ENCODE assay signal across 1 fruit fly cellular context in the genomic region with DNA sequence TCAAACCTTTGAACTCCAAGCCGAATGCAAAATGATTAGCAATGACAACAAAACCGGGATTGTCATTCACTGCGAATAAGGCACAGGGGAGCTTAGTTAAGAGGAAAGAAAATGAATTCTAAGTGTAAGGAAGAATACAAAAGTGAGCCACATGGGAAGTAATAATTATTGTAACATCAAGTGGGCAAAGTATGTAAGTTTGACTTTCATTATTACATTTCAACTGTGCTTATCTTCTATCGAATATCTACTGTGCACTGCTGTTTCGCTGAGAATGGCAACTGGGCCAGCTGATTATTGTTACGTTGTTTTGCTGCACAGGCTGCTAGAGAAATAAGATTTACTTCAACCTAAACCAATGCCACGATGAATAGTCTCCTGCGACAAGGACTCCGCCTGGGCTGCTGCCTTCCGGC.
TF ChIP-seq lines count a peak whose summit lies in the region.

Gene CG7601, minus strand, starts transcription at position 68 of the 416 bp plus-strand sequence.
Gene CIA30, plus strand, starts transcription at position 288 of the 416 bp plus-strand sequence.

TF ChIP-seq in whole organism, embryonic, 481 proteins besides CTCF, POLR2A, EP300 and RAD21 (continued from another document and continues in another):
- peak; percentile 92 for TF ChIP-seq CG10274 (GFP tag; optimal IDR thresholded peaks at IDR 0.05; lab: Kevin White, UChicago)
- TF ChIP-seq GATAe (GFP tag; conservative IDR thresholded peaks at IDR 0.05; lab: Robert Waterston, UW) = peak; percentile 100
- TF ChIP-seq pros (GFP tag; optimal IDR thresholded peaks at IDR 0.05; lab: Kevin White, UChicago) = peak; percentile 62
- peak; percentile 89 for TF ChIP-seq Lhr (GFP tag; optimal IDR thresholded peaks at IDR 0.05; lab: Kevin White, UChicago)
- TF ChIP-seq Dbx (GFP tag; IDR thresholded peaks at IDR 0.05; lab: Robert Waterston, UW) = peak; percentile 100
- TF ChIP-seq CG5180 (GFP tag; optimal IDR thresholded peaks at IDR 0.05; lab: Kevin White, UChicago) = peak; percentile 92
- TF ChIP-seq CG18476 (GFP tag; optimal IDR thresholded peaks at IDR 0.05; lab: Kevin White, UChicago) = peak; percentile 97
- peak in 1 of 2 experiments; percentile 93 for TF ChIP-seq Eip74EF (GFP tag; optimal IDR thresholded peaks at IDR 0.05; lab: Kevin White, UChicago)
- peak; percentile 100 for TF ChIP-seq bowl (GFP tag; IDR thresholded peaks at IDR 0.05; lab: Robert Waterston, UW)
- TF ChIP-seq nmo (GFP tag; optimal IDR thresholded peaks at IDR 0.05; lab: Kevin White, UChicago) = peak; percentile 99
- TF ChIP-seq CG2712 (tag; optimal IDR thresholded peaks at IDR 0.05; lab: Kevin White, UChicago) = peak; percentile 98
- TF ChIP-seq seq (GFP tag; IDR thresholded peaks at IDR 0.05; lab: Robert Waterston, UW) = peak; percentile 100
- TF ChIP-seq zfh2 (GFP tag; optimal IDR thresholded peaks at IDR 0.05; lab: Kevin White, UChicago) = peak; percentile 99
- peak; percentile 100 for TF ChIP-seq tgo (GFP tag; IDR thresholded peaks at IDR 0.05; lab: Robert Waterston, UW)
- TF ChIP-seq sob (GFP tag; IDR thresholded peaks at IDR 0.05; lab: Robert Waterston, UW) = peak; percentile 100
- peak; percentile 100 for TF ChIP-seq CG4730 (GFP tag; IDR thresholded peaks at IDR 0.05; lab: Robert Waterston, UW)
- peak; percentile 99 for TF ChIP-seq CG1024 (GFP tag; IDR thresholded peaks at IDR 0.05; lab: Robert Waterston, UW)
- peak; percentile 98 for TF ChIP-seq CG12659 (GFP tag; optimal IDR thresholded peaks at IDR 0.05; lab: Kevin White, UChicago)
- TF ChIP-seq CG31388 (GFP tag; optimal IDR thresholded peaks at IDR 0.05; lab: Kevin White, UChicago) = peak; percentile 98
- peak; percentile 98 for TF ChIP-seq slou (GFP tag; optimal IDR thresholded peaks at IDR 0.05; lab: Kevin White, UChicago)
- TF ChIP-seq knrl (GFP tag; IDR thresholded peaks at IDR 0.05; lab: Robert Waterston, UW; ENCODE audit: partially characterized antibody) = 0 out of 3 replicates have a peak, but pooled peaks have one; percentile 41
- TF ChIP-seq BEAF-32 (GFP tag; optimal IDR thresholded peaks at IDR 0.05; lab: Kevin White, UChicago) = peak; percentile 29
- TF ChIP-seq CG11247 (GFP tag; IDR thresholded peaks at IDR 0.05; lab: Robert Waterston, UW) = peak; percentile 100
- peak; percentile 99 for TF ChIP-seq CG7839 (tag; optimal IDR thresholded peaks at IDR 0.05; lab: Kevin White, UChicago)
- peak; percentile 84 for TF ChIP-seq CG7928 (GFP tag; optimal IDR thresholded peaks at IDR 0.05; lab: Kevin White, UChicago)
- peak; percentile 100 for TF ChIP-seq al (GFP tag; IDR thresholded peaks at IDR 0.05; lab: Robert Waterston, UW)
- peak; percentile 99 for TF ChIP-seq sim (GFP tag; IDR thresholded peaks at IDR 0.05; lab: Robert Waterston, UW)
- peak; percentile 100 for TF ChIP-seq CG9215 (GFP tag; IDR thresholded peaks at IDR 0.05; lab: Robert Waterston, UW)
- peak; percentile 84 for TF ChIP-seq CG4707 (GFP tag; optimal IDR thresholded peaks at IDR 0.05; lab: Kevin White, UChicago)
- TF ChIP-seq CG17612 (GFP tag; IDR thresholded peaks at IDR 0.05; lab: Robert Waterston, UW) = peak; percentile 100
- peak; percentile 99 for TF ChIP-seq bcd (GFP tag; optimal IDR thresholded peaks at IDR 0.05; lab: Kevin White, UChicago)
- peak; percentile 86 for TF ChIP-seq run (tag; optimal IDR thresholded peaks at IDR 0.05; lab: Kevin White, UChicago)
- TF ChIP-seq Nf-YB (GFP tag; optimal IDR thresholded peaks at IDR 0.05; lab: Kevin White, UChicago) = peak; percentile 81
- peak; percentile 99 for TF ChIP-seq lilli (GFP tag; optimal IDR thresholded peaks at IDR 0.05; lab: Kevin White, UChicago)
- no peak for TF ChIP-seq pan (optimal IDR thresholded peaks at IDR 0.05; lab: Kevin White, UChicago)
- TF ChIP-seq pan (GFP tag; optimal IDR thresholded peaks at IDR 0.05 in 1 of 2, IDR thresholded peaks at IDR 0.05 in 1 of 2) = peak in 1 of 2 experiments; percentile 100
- peak; percentile 92 for TF ChIP-seq CG6654 (GFP tag; optimal IDR thresholded peaks at IDR 0.05; lab: Kevin White, UChicago)
- TF ChIP-seq nerfin-1 (tag; optimal IDR thresholded peaks at IDR 0.05; lab: Kevin White, UChicago) = peak; percentile 95
- peak; percentile 100 for TF ChIP-seq CG8765 (GFP tag; IDR thresholded peaks at IDR 0.05; lab: Robert Waterston, UW)
- peak; percentile 100 for TF ChIP-seq Med (GFP tag; lab: Kevin White, UChicago)
- peak; percentile 99 for TF ChIP-seq CG8290 (GFP tag; optimal IDR thresholded peaks at IDR 0.05; lab: Kevin White, UChicago)
- TF ChIP-seq CG8290 (tag; optimal IDR thresholded peaks at IDR 0.05; lab: Kevin White, UChicago) = peak in 1 of 2 experiments; percentile 67
- peak; percentile 100 for TF ChIP-seq sisA (GFP tag; IDR thresholded peaks at IDR 0.05; lab: Robert Waterston, UW)
- TF ChIP-seq CG34224 (GFP tag; IDR thresholded peaks at IDR 0.05; lab: Robert Waterston, UW; ENCODE audit: partially characterized antibody) = 0 out of 3 replicates have a peak, but pooled peaks have one; percentile 47
- TF ChIP-seq CG1602 (GFP tag; optimal IDR thresholded peaks at IDR 0.05; lab: Kevin White, UChicago) = peak; percentile 98
- no peak for TF ChIP-seq Jarid2 (GFP tag; optimal IDR thresholded peaks at IDR 0.05; lab: Kevin White, UChicago)
- peak; percentile 99 for TF ChIP-seq ham (GFP tag; IDR thresholded peaks at IDR 0.05; lab: Robert Waterston, UW)
- peak; percentile 93 for TF ChIP-seq D19B (GFP tag; optimal IDR thresholded peaks at IDR 0.05; lab: Kevin White, UChicago)
- peak; percentile 100 for TF ChIP-seq ind (GFP tag; optimal IDR thresholded peaks at IDR 0.05; lab: Kevin White, UChicago)
- peak; percentile 92 for TF ChIP-seq Vsx1 (GFP tag; optimal IDR thresholded peaks at IDR 0.05; lab: Kevin White, UChicago)
- peak; percentile 92 for TF ChIP-seq E2f2 (GFP tag; IDR thresholded peaks at IDR 0.05; lab: Robert Waterston, UW)
- peak; percentile 100 for TF ChIP-seq CG6689 (GFP tag; IDR thresholded peaks at IDR 0.05; lab: Robert Waterston, UW)
- peak; percentile 99 for TF ChIP-seq CG7786 (GFP tag; optimal IDR thresholded peaks at IDR 0.05; lab: Kevin White, UChicago)
- peak; percentile 46 for TF ChIP-seq CG7745 (tag; optimal IDR thresholded peaks at IDR 0.05; lab: Kevin White, UChicago)
- peak; percentile 97 for TF ChIP-seq CG13296 (GFP tag; optimal IDR thresholded peaks at IDR 0.05; lab: Kevin White, UChicago)
- no peak for TF ChIP-seq br (optimal IDR thresholded peaks at IDR 0.05; lab: Kevin White, UChicago)
- peak; percentile 85 for TF ChIP-seq Dip2 (GFP tag; IDR thresholded peaks at IDR 0.05; lab: Robert Waterston, UW)
- TF ChIP-seq pnt (GFP tag; optimal IDR thresholded peaks at IDR 0.05; lab: Kevin White, UChicago) = peak; percentile 99
- peak; percentile 99 for TF ChIP-seq CG9817 (tag; optimal IDR thresholded peaks at IDR 0.05; lab: Kevin White, UChicago)
- peak; percentile 100 for TF ChIP-seq Ravus (GFP tag; IDR thresholded peaks at IDR 0.05; lab: Robert Waterston, UW)
- peak; percentile 65 for TF ChIP-seq stwl (tag; optimal IDR thresholded peaks at IDR 0.05; lab: Kevin White, UChicago)
- peak; percentile 97 for TF ChIP-seq CG10979 (tag; optimal IDR thresholded peaks at IDR 0.05; lab: Kevin White, UChicago)
- peak; percentile 98 for TF ChIP-seq Meics (GFP tag; optimal IDR thresholded peaks at IDR 0.05; lab: Kevin White, UChicago)
- peak; percentile 70 for TF ChIP-seq Elba2 (GFP tag; optimal IDR thresholded peaks at IDR 0.05; lab: Kevin White, UChicago)
- peak; percentile 100 for TF ChIP-seq Ets65A (GFP tag; lab: Kevin White, UChicago)
- peak; percentile 95 for TF ChIP-seq CG4282 (GFP tag; optimal IDR thresholded peaks at IDR 0.05; lab: Kevin White, UChicago)
- peak; percentile 100 for TF ChIP-seq zfh1 (GFP tag; IDR thresholded peaks at IDR 0.05; lab: Robert Waterston, UW)
- no peak for TF ChIP-seq CG31441 (GFP tag; IDR thresholded peaks at IDR 0.05; lab: Robert Waterston, UW)
- peak; percentile 85 to 97 for TF ChIP-seq crp (GFP tag; optimal IDR thresholded peaks at IDR 0.05; lab: Kevin White, UChicago)
- peak; percentile 99 for TF ChIP-seq Fer3 (tag; optimal IDR thresholded peaks at IDR 0.05; lab: Kevin White, UChicago)
- no peak for TF ChIP-seq h (optimal IDR thresholded peaks at IDR 0.05; lab: Kevin White, UChicago)
- peak; percentile 98 for TF ChIP-seq CG9437 (GFP tag; optimal IDR thresholded peaks at IDR 0.05; lab: Kevin White, UChicago)
- TF ChIP-seq CG10366 (GFP tag; IDR thresholded peaks at IDR 0.05; lab: Robert Waterston, UW) = peak; percentile 100
- peak; percentile 100 for TF ChIP-seq CG11093 (GFP tag; IDR thresholded peaks at IDR 0.05; lab: Robert Waterston, UW)
- no peak for TF ChIP-seq Hr39 (optimal IDR thresholded peaks at IDR 0.05; lab: Kevin White, UChicago)
- TF ChIP-seq vnd (GFP tag; IDR thresholded peaks at IDR 0.05; lab: Robert Waterston, UW; ENCODE audit: partially characterized antibody) = no peak
- peak; percentile 97 for TF ChIP-seq tup (GFP tag; optimal IDR thresholded peaks at IDR 0.05; lab: Kevin White, UChicago)
- peak; percentile 99 for TF ChIP-seq CG7357 (GFP tag; IDR thresholded peaks at IDR 0.05; lab: Robert Waterston, UW)
- peak; percentile 100 for TF ChIP-seq ci (GFP tag; IDR thresholded peaks at IDR 0.05; lab: Robert Waterston, UW)
- no peak for TF ChIP-seq HLHmδ (GFP tag; optimal IDR thresholded peaks at IDR 0.05; lab: Kevin White, UChicago)
- TF ChIP-seq repo (GFP tag; optimal IDR thresholded peaks at IDR 0.05; lab: Kevin White, UChicago) = peak; percentile 99
- TF ChIP-seq MESR4 (GFP tag; optimal IDR thresholded peaks at IDR 0.05; lab: Kevin White, UChicago) = peak; percentile 55
- peak; percentile 94 for TF ChIP-seq CG12219 (GFP tag; optimal IDR thresholded peaks at IDR 0.05; lab: Kevin White, UChicago)
- peak; percentile 95 for TF ChIP-seq CG8089 (GFP tag; optimal IDR thresholded peaks at IDR 0.05; lab: Kevin White, UChicago)
- no peak for TF ChIP-seq zf30C (GFP tag; optimal IDR thresholded peaks at IDR 0.05; lab: Kevin White, UChicago)
- peak; percentile 93 for TF ChIP-seq CG15514 (GFP tag; optimal IDR thresholded peaks at IDR 0.05; lab: Kevin White, UChicago)
- TF ChIP-seq Hand (GFP tag; optimal IDR thresholded peaks at IDR 0.05; lab: Kevin White, UChicago) = peak; percentile 91
- peak; percentile 96 for TF ChIP-seq CG10565 (GFP tag; optimal IDR thresholded peaks at IDR 0.05; lab: Kevin White, UChicago)
- TF ChIP-seq ken (GFP tag; IDR thresholded peaks at IDR 0.05; lab: Robert Waterston, UW) = peak; percentile 100
- peak; percentile 21 for TF ChIP-seq CG12769 (tag; optimal IDR thresholded peaks at IDR 0.05; lab: Kevin White, UChicago)
- peak; percentile 99 for TF ChIP-seq pum (GFP tag; optimal IDR thresholded peaks at IDR 0.05; lab: Kevin White, UChicago)
- TF ChIP-seq Asciz (GFP tag; optimal IDR thresholded peaks at IDR 0.05; lab: Kevin White, UChicago) = peak; percentile 95
- TF ChIP-seq CG15479 (GFP tag; optimal IDR thresholded peaks at IDR 0.05; lab: Kevin White, UChicago) = peak; percentile 28
- peak; percentile 40 for TF ChIP-seq gfzf (GFP tag; optimal IDR thresholded peaks at IDR 0.05; lab: Kevin White, UChicago)
- TF ChIP-seq sd (tag; optimal IDR thresholded peaks at IDR 0.05; lab: Kevin White, UChicago) = no peak
- TF ChIP-seq wek (GFP tag; optimal IDR thresholded peaks at IDR 0.05; lab: Kevin White, UChicago) = peak; percentile 92
- TF ChIP-seq gsb (GFP tag; IDR thresholded peaks at IDR 0.05; lab: Robert Waterston, UW) = peak; percentile 100
- peak; percentile 99 for TF ChIP-seq Xbp1 (GFP tag; optimal IDR thresholded peaks at IDR 0.05; lab: Kevin White, UChicago)
- peak; percentile 100 for TF ChIP-seq mam (GFP tag; optimal IDR thresholded peaks at IDR 0.05; lab: Kevin White, UChicago)
- TF ChIP-seq CG3726 (GFP tag; IDR thresholded peaks at IDR 0.05; lab: Robert Waterston, UW) = peak; percentile 100
- TF ChIP-seq CHES-1-like (GFP tag; optimal IDR thresholded peaks at IDR 0.05; lab: Kevin White, UChicago) = peak; percentile 99
- peak; percentile 100 for TF ChIP-seq CG43689 (GFP tag; IDR thresholded peaks at IDR 0.05; lab: Robert Waterston, UW)
- peak; percentile 95 for TF ChIP-seq fd64A (GFP tag; optimal IDR thresholded peaks at IDR 0.05; lab: Kevin White, UChicago)
- peak; percentile 93 for TF ChIP-seq CG3407 (GFP tag; optimal IDR thresholded peaks at IDR 0.05; lab: Kevin White, UChicago)
- TF ChIP-seq CG10209 (GFP tag; optimal IDR thresholded peaks at IDR 0.05; lab: Kevin White, UChicago) = peak; percentile 97
- peak; percentile 94 for TF ChIP-seq da (GFP tag; optimal IDR thresholded peaks at IDR 0.05; lab: Kevin White, UChicago)
- peak; percentile 100 for TF ChIP-seq danr (GFP tag; IDR thresholded peaks at IDR 0.05; lab: Robert Waterston, UW)
- TF ChIP-seq CG6765 (GFP tag; optimal IDR thresholded peaks at IDR 0.05; lab: Kevin White, UChicago) = peak; percentile 95
- peak; percentile 65 for TF ChIP-seq CG13287 (GFP tag; IDR thresholded peaks at IDR 0.05; lab: Robert Waterston, UW; ENCODE audit: partially characterized antibody)
- peak; percentile 91 for TF ChIP-seq CG17802 (tag; optimal IDR thresholded peaks at IDR 0.05; lab: Kevin White, UChicago)
- peak; percentile 97 for TF ChIP-seq her (GFP tag; optimal IDR thresholded peaks at IDR 0.05; lab: Kevin White, UChicago)
- TF ChIP-seq CG15011 (GFP tag; optimal IDR thresholded peaks at IDR 0.05; lab: Kevin White, UChicago) = peak; percentile 94
- peak; percentile 99 for TF ChIP-seq CG4854 (GFP tag; optimal IDR thresholded peaks at IDR 0.05; lab: Kevin White, UChicago)
- peak; percentile 99 for TF ChIP-seq gem (tag; optimal IDR thresholded peaks at IDR 0.05; lab: Kevin White, UChicago)
- peak; percentile 20; the same call in 1 of the 2 replicates for TF ChIP-seq hbn (GFP tag; IDR thresholded peaks at IDR 0.05; lab: Robert Waterston, UW; ENCODE audit: partially characterized antibody)
- TF ChIP-seq CG9609 (GFP tag; optimal IDR thresholded peaks at IDR 0.05; lab: Kevin White, UChicago) = peak; percentile 98
- peak; percentile 97 for TF ChIP-seq Fer1 (GFP tag; optimal IDR thresholded peaks at IDR 0.05; lab: Kevin White, UChicago)
- TF ChIP-seq CG4617 (GFP tag; optimal IDR thresholded peaks at IDR 0.05; lab: Kevin White, UChicago; ENCODE audit: borderline replicate concordance) = peak; percentile 97
- TF ChIP-seq yki (optimal IDR thresholded peaks at IDR 0.05; lab: Kevin White, UChicago) = no peak
- peak; percentile 94 for TF ChIP-seq cato (GFP tag; optimal IDR thresholded peaks at IDR 0.05; lab: Kevin White, UChicago; ENCODE audit: borderline replicate concordance)
- peak; percentile 99 for TF ChIP-seq CG1647 (GFP tag; optimal IDR thresholded peaks at IDR 0.05; lab: Kevin White, UChicago)
- peak; percentile 100 for TF ChIP-seq Taf1 (GFP tag; IDR thresholded peaks at IDR 0.05; lab: Robert Waterston, UW)
- TF ChIP-seq Awh (GFP tag; IDR thresholded peaks at IDR 0.05; lab: Robert Waterston, UW) = peak; percentile 100
- TF ChIP-seq CG2129 (GFP tag; IDR thresholded peaks at IDR 0.05; lab: Robert Waterston, UW; ENCODE audit: partially characterized antibody) = no peak
- TF ChIP-seq Camta (GFP tag; optimal IDR thresholded peaks at IDR 0.05; lab: Kevin White, UChicago) = peak; percentile 99
